Worm (Caenorhabditis elegans): Measurements from ENCODE around the gene F17C11.22.
A peak's percentile ranks its signal among the peaks of the same experiment; 100 is the strongest.

F17C11.22 gene

ce11 chrV:10947930-10948329 lies 22.0 kb downstream of the F17C11.22 start, which contains the start of gene F17C11.2:
F17C11.2 (plus strand) TSS chrV:10948230.
- TF ChIP-seq che-1 (tag; optimal IDR thresholded peaks at IDR 0.05) = no peak
- no peak for TF ChIP-seq K02D7.2 (tag; optimal IDR thresholded peaks at IDR 0.05)
- no peak for TF ChIP-seq ceh-30 (tag; optimal IDR thresholded peaks at IDR 0.05)
- no peak for TF ChIP-seq lim-6 (tag; optimal IDR thresholded peaks at IDR 0.05)
- no peak for TF ChIP-seq unc-55 (GFP tag; optimal IDR thresholded peaks at IDR 0.05)
- TF ChIP-seq elt-2 (tag; optimal IDR thresholded peaks at IDR 0.05) = no peak
- TF ChIP-seq ceh-9 (tag; optimal IDR thresholded peaks at IDR 0.05) = no peak
- no peak for TF ChIP-seq hlh-6 (tag; optimal IDR thresholded peaks at IDR 0.05)

DNA sequence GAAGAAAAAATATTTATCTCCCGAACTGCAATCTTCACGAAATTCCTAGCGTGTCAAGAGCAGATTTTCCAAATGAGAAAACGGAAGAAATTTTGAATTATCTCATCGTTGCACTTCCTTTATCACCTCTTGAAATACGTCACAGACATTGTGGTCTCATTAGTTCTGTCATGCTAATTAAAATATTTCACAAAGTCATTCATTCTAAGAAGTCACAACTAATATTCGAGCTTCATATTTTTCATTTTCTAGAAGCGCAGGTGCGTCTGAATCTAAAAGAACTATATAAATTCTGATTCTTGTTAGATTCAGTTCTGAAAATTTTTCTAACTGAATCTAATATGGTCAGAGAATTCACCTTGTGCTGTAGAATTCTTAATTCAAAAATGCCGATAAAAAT lies 22.8 kb downstream of the F17C11.22 start:
- TF ChIP-seq nhr-11 (tag; optimal IDR thresholded peaks at IDR 0.05) (no peak), C08G9.2 (tag; optimal IDR thresholded peaks at IDR 0.05) (no peak), fkh-6 (tag; optimal IDR thresholded peaks at IDR 0.05) (no peak), fkh-10 (GFP tag; optimal IDR thresholded peaks at IDR 0.05) (no peak), unc-42 (tag; optimal IDR thresholded peaks at IDR 0.05) (no peak), pax-1 (tag; optimal IDR thresholded peaks at IDR 0.05) (no peak), hlh-30 (tag; optimal IDR thresholded peaks at IDR 0.05; ENCODE audit: insufficient read depth) (no peak)

DNA sequence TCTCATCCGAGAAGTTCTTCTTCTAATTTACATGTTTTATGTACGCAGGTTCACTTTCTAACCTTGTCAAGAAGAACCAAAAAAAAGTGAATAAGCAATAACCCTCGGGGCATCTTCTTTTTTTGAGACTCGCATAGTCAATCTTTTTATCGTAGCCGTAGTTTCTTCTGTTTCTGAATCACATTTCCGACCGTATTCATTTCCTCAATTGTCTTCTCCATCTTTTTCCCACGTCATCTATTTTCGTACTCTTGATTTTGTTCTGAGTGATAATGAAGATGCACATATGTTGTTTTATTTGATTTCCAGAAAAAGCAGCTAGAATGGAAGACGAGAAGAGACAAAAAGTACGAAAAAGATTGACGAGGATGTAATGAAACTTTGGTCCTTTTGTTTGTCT lies 25.1 kb downstream of the F17C11.22 start:
- TF ChIP-seq ceh-34 (tag; optimal IDR thresholded peaks at IDR 0.05) (no peak), unc-42 (tag; optimal IDR thresholded peaks at IDR 0.05) (peak; percentile 57)

- no peak for TF ChIP-seq odd-2 (tag; optimal IDR thresholded peaks at IDR 0.05)
- no peak for TF ChIP-seq fkh-6 (tag; optimal IDR thresholded peaks at IDR 0.05)
- TF ChIP-seq C38D4.7 (GFP tag; optimal IDR thresholded peaks at IDR 0.05) = no peak
- TF ChIP-seq T23F11.4 (GFP tag; optimal IDR thresholded peaks at IDR 0.05) = no peak
- no peak for TF ChIP-seq ceh-18 (tag; optimal IDR thresholded peaks at IDR 0.05)
- no peak for TF ChIP-seq ref-2 (tag; optimal IDR thresholded peaks at IDR 0.05)
- TF ChIP-seq ttx-3 (tag; optimal IDR thresholded peaks at IDR 0.05) = no peak
- no peak for TF ChIP-seq ahr-1 (tag; optimal IDR thresholded peaks at IDR 0.05)
- TF ChIP-seq ceh-48 (tag; optimal IDR thresholded peaks at IDR 0.05) = no peak
- no peak for TF ChIP-seq ceh-24 (tag; optimal IDR thresholded peaks at IDR 0.05)
- no peak for TF ChIP-seq hlh-15 (tag; optimal IDR thresholded peaks at IDR 0.05)
- no peak for TF ChIP-seq ceh-9 (tag; optimal IDR thresholded peaks at IDR 0.05)
- no peak for TF ChIP-seq mec-3 (tag; optimal IDR thresholded peaks at IDR 0.05; ENCODE audit: borderline replicate concordance)
- no peak for TF ChIP-seq sox-4 (tag; optimal IDR thresholded peaks at IDR 0.05)
- TF ChIP-seq unc-86 (tag; optimal IDR thresholded peaks at IDR 0.05) = no peak
- TF ChIP-seq hlh-6 (tag; optimal IDR thresholded peaks at IDR 0.05) = no peak
- no peak for TF ChIP-seq ets-4 (tag; optimal IDR thresholded peaks at IDR 0.05)
- no peak for TF ChIP-seq syd-9 (tag; optimal IDR thresholded peaks at IDR 0.05)
These were observed 27.8 kb downstream of the F17C11.22 start, which contains the start of gene zip-9 for ce11 chrV:10942161-10942560. zip-9 (plus strand) TSS chrV:10942461.

ce11 chrV:10941150-10941549 lies 28.8 kb downstream of the F17C11.22 start, which contains the start of gene F17C11.26:
F17C11.26 (plus strand) TSS chrV:10941450.
- TF ChIP-seq hlh-8 (tag; optimal IDR thresholded peaks at IDR 0.05) = no peak

ce11 chrV:10940571-10940991 lies 29.4 kb downstream of the F17C11.22 start:
- TF ChIP-seq unc-55 (GFP tag; optimal IDR thresholded peaks at IDR 0.05) = peak; percentile 29
- TF ChIP-seq nfya-1 (tag; optimal IDR thresholded peaks at IDR 0.05) = peak; percentile 68
- no peak for TF ChIP-seq hlh-6 (tag; optimal IDR thresholded peaks at IDR 0.05)
- TF ChIP-seq pqm-1 (tag; optimal IDR thresholded peaks at IDR 0.05) = peak; percentile 49
- no peak for TF ChIP-seq hlh-30 (tag; optimal IDR thresholded peaks at IDR 0.05; ENCODE audit: insufficient read depth)
- peak; percentile 71 for TF ChIP-seq elt-2 (tag; optimal IDR thresholded peaks at IDR 0.05)
- peak; percentile 24 for TF ChIP-seq unc-42 (tag; optimal IDR thresholded peaks at IDR 0.05)
- TF ChIP-seq fax-1 (tag; optimal IDR thresholded peaks at IDR 0.05) = no peak
- peak; percentile 37 for TF ChIP-seq ref-2 (tag; optimal IDR thresholded peaks at IDR 0.05)

Data from whole organism, late embryonic.